Worm (Caenorhabditis elegans): ENCODE measurements around the gene F14D7.9.
"Not testable (repeated sequence)": the region's sequence is repeated elsewhere in the genome, so short reads cannot be mapped to it uniquely, and the experiment has no call there.

Gene F14D7.9

ce11 chrV:14306771-14307170 lies 12.3 kb downstream of the F14D7.9 start, which contains the start of gene spig-4:
Gene spig-4, minus strand, starts transcription at chrV:14306871.
- not testable (repeated sequence) for TF ChIP-seq hmbx-1 (tag; optimal IDR thresholded peaks at IDR 0.05); pes-1 (GFP tag; IDR thresholded peaks at IDR 0.05); hnd-1 (tag; optimal IDR thresholded peaks at IDR 0.05)

- TF ChIP-seq tra-4, hnd-1, B0310.2 (tag; optimal IDR thresholded peaks at IDR 0.05): not testable (repeated sequence)
These were observed 13.7 kb downstream of the F14D7.9 start, which contains the start of gene spig-5 for ce11 chrV:14308164-14308563. Gene spig-5, plus strand, starts transcription at chrV:14308464.

ce11 chrV:14309632-14310031 lies 15.1 kb downstream of the F14D7.9 start, which contains the start of gene F14D7.14:
Gene F14D7.14, plus strand, starts transcription at chrV:14309932.
- TF ChIP-seq aly-1 (tag; optimal IDR thresholded peaks at IDR 0.05); ama-1 (optimal IDR thresholded peaks at IDR 0.05); flt-1 (GFP tag; IDR thresholded peaks at IDR 0.05): not testable (repeated sequence)

- TF ChIP-seq sea-1 (GFP tag; conservative IDR thresholded peaks at IDR 0.05) = no peak
- no peak for TF ChIP-seq aly-1 (tag; optimal IDR thresholded peaks at IDR 0.05)
- no peak for TF ChIP-seq B0310.2 (tag; optimal IDR thresholded peaks at IDR 0.05)
- no peak for TF ChIP-seq F13C5.2 (tag; optimal IDR thresholded peaks at IDR 0.05)
- TF ChIP-seq ceh-36 (tag; optimal IDR thresholded peaks at IDR 0.05) = no peak
- TF ChIP-seq pes-1 (GFP tag; IDR thresholded peaks at IDR 0.05) = no peak
- no peak for TF ChIP-seq ets-7 (tag; optimal IDR thresholded peaks at IDR 0.05)
These were observed 16.6 kb downstream of the F14D7.9 start, which contains the start of gene ddn-3 for ce11 chrV:14311115-14311514. Gene ddn-3, minus strand, starts transcription at chrV:14311215.

ce11 chrV:14312695-14313094 lies 18.2 kb downstream of the F14D7.9 start, which contains the start of gene F14D7.8:
Gene F14D7.8, minus strand, starts transcription at chrV:14312795.
- TF ChIP-seq tbx-37 (GFP tag; conservative IDR thresholded peaks at IDR 0.05) (no peak), tbx-11 (GFP tag; IDR thresholded peaks at IDR 0.05) (no peak), ama-1 (optimal IDR thresholded peaks at IDR 0.05) (no peak), ceh-36 (tag; optimal IDR thresholded peaks at IDR 0.05) (no peak), hmbx-1 (tag; optimal IDR thresholded peaks at IDR 0.05) (no peak), hnd-1 (tag; optimal IDR thresholded peaks at IDR 0.05) (no peak), scrt-1 (GFP tag; IDR thresholded peaks at IDR 0.05) (no peak), ceh-13 (GFP tag; optimal IDR thresholded peaks at IDR 0.05) (no peak), B0310.2 (tag; optimal IDR thresholded peaks at IDR 0.05) (no peak), hmg-4 (GFP tag; optimal IDR thresholded peaks at IDR 0.05) (no peak), aly-1 (tag; optimal IDR thresholded peaks at IDR 0.05) (no peak), tra-4 (tag; optimal IDR thresholded peaks at IDR 0.05) (no peak)

- TF ChIP-seq F13C5.2 (tag; optimal IDR thresholded peaks at IDR 0.05) (no peak), tbx-37 (GFP tag; conservative IDR thresholded peaks at IDR 0.05) (no peak), tbx-11 (GFP tag; IDR thresholded peaks at IDR 0.05) (no peak), pes-1 (GFP tag; IDR thresholded peaks at IDR 0.05) (no peak), sea-1 (GFP tag; conservative IDR thresholded peaks at IDR 0.05) (no peak), tra-4 (tag; optimal IDR thresholded peaks at IDR 0.05) (no peak), flt-1 (GFP tag; IDR thresholded peaks at IDR 0.05) (no peak), B0310.2 (tag; optimal IDR thresholded peaks at IDR 0.05) (no peak), ama-1 (optimal IDR thresholded peaks at IDR 0.05) (no peak), hnd-1 (tag; optimal IDR thresholded peaks at IDR 0.05) (no peak), hmg-4 (GFP tag; optimal IDR thresholded peaks at IDR 0.05) (no peak), ceh-13 (GFP tag; optimal IDR thresholded peaks at IDR 0.05) (no peak), ceh-36 (tag; optimal IDR thresholded peaks at IDR 0.05) (no peak), aly-1 (tag; optimal IDR thresholded peaks at IDR 0.05) (no peak), hmbx-1 (tag; optimal IDR thresholded peaks at IDR 0.05) (no peak), ets-7 (tag; optimal IDR thresholded peaks at IDR 0.05) (no peak), scrt-1 (GFP tag; IDR thresholded peaks at IDR 0.05) (no peak)
These were observed 19.7 kb downstream of the F14D7.9 start, which contains the start of gene F47B8.1 for ce11 chrV:14314236-14314635. Gene F47B8.1, minus strand, starts transcription at chrV:14314336.

- no peak for TF ChIP-seq scrt-1 (GFP tag; IDR thresholded peaks at IDR 0.05)
- no peak for TF ChIP-seq tbx-37 (GFP tag; conservative IDR thresholded peaks at IDR 0.05)
- no peak for TF ChIP-seq aly-1 (tag; optimal IDR thresholded peaks at IDR 0.05)
- no peak for TF ChIP-seq flt-1 (GFP tag; IDR thresholded peaks at IDR 0.05)
- TF ChIP-seq hmg-4 (GFP tag; optimal IDR thresholded peaks at IDR 0.05) = no peak
- no peak for TF ChIP-seq tra-4 (tag; optimal IDR thresholded peaks at IDR 0.05)
- TF ChIP-seq hnd-1 (tag; optimal IDR thresholded peaks at IDR 0.05) = no peak
- TF ChIP-seq ama-1 (optimal IDR thresholded peaks at IDR 0.05) = no peak
- no peak for TF ChIP-seq ets-7 (tag; optimal IDR thresholded peaks at IDR 0.05)
- TF ChIP-seq ceh-13 (GFP tag; optimal IDR thresholded peaks at IDR 0.05) = no peak
- TF ChIP-seq sea-1 (GFP tag; conservative IDR thresholded peaks at IDR 0.05) = no peak
- no peak for TF ChIP-seq tbx-11 (GFP tag; IDR thresholded peaks at IDR 0.05)
- no peak for TF ChIP-seq B0310.2 (tag; optimal IDR thresholded peaks at IDR 0.05)
- no peak for TF ChIP-seq pes-1 (GFP tag; IDR thresholded peaks at IDR 0.05)
- TF ChIP-seq F13C5.2 (tag; optimal IDR thresholded peaks at IDR 0.05) = no peak
These were observed 22.0 kb downstream of the F14D7.9 start, which contains the start of gene F47B8.2 for ce11 chrV:14316525-14316924. Gene F47B8.2, minus strand, starts transcription at chrV:14316625.

ce11 chrV:14317204-14317603 lies 22.7 kb downstream of the F14D7.9 start:
- TF ChIP-seq F13C5.2 (tag; optimal IDR thresholded peaks at IDR 0.05) = no peak
- TF ChIP-seq hnd-1 (tag; optimal IDR thresholded peaks at IDR 0.05) = no peak
- TF ChIP-seq flt-1 (GFP tag; IDR thresholded peaks at IDR 0.05) = no peak
- TF ChIP-seq tbx-11 (GFP tag; IDR thresholded peaks at IDR 0.05) = no peak
- no peak for TF ChIP-seq scrt-1 (GFP tag; IDR thresholded peaks at IDR 0.05)
- TF ChIP-seq sea-1 (GFP tag; conservative IDR thresholded peaks at IDR 0.05) = no peak
- no peak for TF ChIP-seq ama-1 (optimal IDR thresholded peaks at IDR 0.05)
- no peak for TF ChIP-seq tbx-37 (GFP tag; conservative IDR thresholded peaks at IDR 0.05)
- TF ChIP-seq B0310.2 (tag; optimal IDR thresholded peaks at IDR 0.05) = no peak
- TF ChIP-seq ets-7 (tag; optimal IDR thresholded peaks at IDR 0.05) = no peak
